Worm (Caenorhabditis elegans): Measurements from ENCODE around the gene str-145.

ce11 chrV:8067800-8068199 lies 30.3 kb downstream of the str-145 start, which contains the start of gene str-140:
- no peak for TF ChIP-seq ceh-90 (tag; optimal IDR thresholded peaks at IDR 0.05)
- TF ChIP-seq skn-1 (tag; optimal IDR thresholded peaks at IDR 0.05): no peak
